Fruit fly (Drosophila melanogaster): ENCODE data around the gene Cap-D3.

- TF ChIP-seq toe (GFP tag; optimal IDR thresholded peaks at IDR 0.05) = no peak
- TF ChIP-seq pad (GFP tag; optimal IDR thresholded peaks at IDR 0.05) = no peak
- no peak for TF ChIP-seq Hr96 (GFP tag; optimal IDR thresholded peaks at IDR 0.05)
- TF ChIP-seq ovo (GFP tag; optimal IDR thresholded peaks at IDR 0.05) = no peak
- no peak for TF ChIP-seq Crg-1 (GFP tag; optimal IDR thresholded peaks at IDR 0.05)
- TF ChIP-seq tj (GFP tag; optimal IDR thresholded peaks at IDR 0.05) = no peak
Measured at dm6 chr2L:5527861-5528260, 2.2 kb downstream of the Cap-D3 start, which contains the start of gene CG31915.

All from whole organism, adult.